Fruit fly (Drosophila melanogaster): Measurements from ENCODE around the gene CG2258.
A peak's percentile ranks its signal among the peaks of the same experiment; 100 is the strongest.

CG2258 gene

DNA sequence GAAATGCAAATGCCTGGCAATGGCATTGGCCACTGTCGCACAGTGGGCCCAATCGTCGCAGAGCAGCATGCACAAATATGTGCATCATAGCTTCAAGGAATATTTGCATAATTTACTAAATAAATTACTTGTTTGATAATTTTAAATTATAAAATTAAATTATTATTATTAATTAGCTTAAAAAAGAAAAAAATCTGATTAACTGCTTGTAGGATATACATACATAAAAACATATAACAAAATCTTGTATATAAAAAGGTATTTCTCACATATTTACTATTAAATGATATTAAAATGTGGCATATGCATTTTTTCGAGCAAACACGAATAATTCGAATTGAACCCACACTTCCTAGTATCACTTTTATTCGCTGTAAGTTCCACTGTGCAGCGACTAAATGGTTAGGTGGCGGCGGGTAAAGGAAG is 23.3 kb upstream of the CG2258 start (continued):
- TF ChIP-seq Usf (GFP tag; optimal IDR thresholded peaks at IDR 0.05) (no peak), CG10959 (GFP tag; IDR thresholded peaks at IDR 0.05) (no peak), CG7271 (tag; optimal IDR thresholded peaks at IDR 0.05) (no peak), hkb (optimal IDR thresholded peaks at IDR 0.05) (no peak), hkb (GFP tag; IDR thresholded peaks at IDR 0.05) (0 out of 2 replicates have a peak, but pooled peaks have one; percentile 49), H2.0 (GFP tag; IDR thresholded peaks at IDR 0.05) (no peak), en (GFP tag; optimal IDR thresholded peaks at IDR 0.05) (no peak), CG33557 (GFP tag; optimal IDR thresholded peaks at IDR 0.05) (no peak), gsb-n (tag; optimal IDR thresholded peaks at IDR 0.05) (peak; percentile 63), Sox102F (GFP tag; optimal IDR thresholded peaks at IDR 0.05) (peak; percentile 74), wdn (GFP tag; IDR thresholded peaks at IDR 0.05) (no peak), CG13424 (tag; optimal IDR thresholded peaks at IDR 0.05) (peak; percentile 69), CG15011 (GFP tag; optimal IDR thresholded peaks at IDR 0.05) (no peak), esg (GFP tag; conservative IDR thresholded peaks at IDR 0.05) (0 out of 2 replicates have a peak, but pooled peaks have one; percentile 27), CoRest (tag; optimal IDR thresholded peaks at IDR 0.05) (peak; percentile 61), Rfx (GFP tag; IDR thresholded peaks at IDR 0.05) (no peak), btn (GFP tag; optimal IDR thresholded peaks at IDR 0.05) (no peak), gcm2 (GFP tag; optimal IDR thresholded peaks at IDR 0.05) (no peak), HmgD (GFP tag; optimal IDR thresholded peaks at IDR 0.05) (no peak), Ets97D (GFP tag; optimal IDR thresholded peaks at IDR 0.05) (no peak), croc (GFP tag; conservative IDR thresholded peaks at IDR 0.05) (peak; percentile 38; the same call in 2 of the 3 replicates), CG14667 (GFP tag; IDR thresholded peaks at IDR 0.05) (no peak), zen (tag; optimal IDR thresholded peaks at IDR 0.05) (peak; percentile 47), CG9876 (GFP tag; optimal IDR thresholded peaks at IDR 0.05) (no peak), tll (GFP tag; optimal IDR thresholded peaks at IDR 0.05) (no peak), unc-4 (GFP tag; IDR thresholded peaks at IDR 0.05; ENCODE audit: partially characterized antibody) (no peak), Hr39 (optimal IDR thresholded peaks at IDR 0.05) (no peak), CG34224 (GFP tag; IDR thresholded peaks at IDR 0.05; ENCODE audit: partially characterized antibody) (no peak), CG1647 (GFP tag; optimal IDR thresholded peaks at IDR 0.05) (no peak), sqz (GFP tag; optimal IDR thresholded peaks at IDR 0.05) (peak; percentile 12), cato (GFP tag; optimal IDR thresholded peaks at IDR 0.05; ENCODE audit: borderline replicate concordance) (peak; percentile 9), wek (GFP tag; optimal IDR thresholded peaks at IDR 0.05) (no peak), slp2 (GFP tag; optimal IDR thresholded peaks at IDR 0.05) (no peak), CG3838 (GFP tag; optimal IDR thresholded peaks at IDR 0.05) (no peak), CG8281 (tag; optimal IDR thresholded peaks at IDR 0.05) (no peak), CG11085 (GFP tag; IDR thresholded peaks at IDR 0.05) (no peak), al (GFP tag; IDR thresholded peaks at IDR 0.05) (no peak), CG15514 (GFP tag; optimal IDR thresholded peaks at IDR 0.05) (no peak), CG31441 (GFP tag; IDR thresholded peaks at IDR 0.05) (peak; percentile 79), NK7.1 (GFP tag; optimal IDR thresholded peaks at IDR 0.05) (no peak), HLH4C (GFP tag; IDR thresholded peaks at IDR 0.05; ENCODE audit: partially characterized antibody) (no peak), CG13894 (tag; optimal IDR thresholded peaks at IDR 0.05) (no peak), CG5180 (GFP tag; optimal IDR thresholded peaks at IDR 0.05) (peak; percentile 11), slbo (GFP tag; IDR thresholded peaks at IDR 0.05) (0 out of 2 replicates have a peak, but pooled peaks have one; percentile 29), CG18599 (GFP tag; optimal IDR thresholded peaks at IDR 0.05) (no peak), CG11093 (GFP tag; IDR thresholded peaks at IDR 0.05) (no peak), phol (tag; optimal IDR thresholded peaks at IDR 0.05) (peak; percentile 76), Deaf1 (tag; optimal IDR thresholded peaks at IDR 0.05) (no peak), zen2 (GFP tag; IDR thresholded peaks at IDR 0.05; ENCODE audit: partially characterized antibody) (no peak), B-H1 (GFP tag; IDR thresholded peaks at IDR 0.05) (peak; percentile 12; the same call in 1 of the 3 replicates), YL-1 (GFP tag; optimal IDR thresholded peaks at IDR 0.05) (no peak)

Data from whole organism, embryonic.